Fruit fly (Drosophila melanogaster) whole organism, embryonic: ENCODE data around the gene CG32855.

Experiments used
- B-H1 ChIP-seq: fragments of 200-800 bp; sonication (Bioruptor generic); IDR thresholded peaks from 3 replicates; pipeline ENCODE4 v1.3.6; 2022; ENCODE audit warnings: missing biosample characterization, missing genetic modification characterization
- CG10147 ChIP-seq: fragments of 200-800 bp; sonication (Bioruptor generic); optimal IDR thresholded peaks from 2 replicates; lab custom pipeline; 2019; ENCODE audit warnings: missing biosample characterization, mild to moderate bottlenecking, missing genetic modification characterization, moderate library complexity
- CG11093 ChIP-seq: fragments of 200-800 bp; sonication (Bioruptor generic); IDR thresholded peaks from 3 replicates; pipeline ENCODE4 v1.3.6; 2022; ENCODE audit warnings: missing biosample characterization, missing genetic modification characterization
- CG11398 ChIP-seq: fragments of 200-800 bp; sonication (Bioruptor generic); optimal IDR thresholded peaks from 2 replicates; lab custom pipeline; 2016; ENCODE audit warnings: missing biosample characterization, missing genetic modification characterization
- CG11696 ChIP-seq: fragments of 200-800 bp; sonication (Bioruptor generic); IDR thresholded peaks from 2 replicates; pipeline ENCODE4 v1.3.6; 2022; ENCODE audit warnings: missing biosample characterization, missing genetic modification characterization
- CG13624 ChIP-seq: fragments of 200-800 bp; sonication (Bioruptor generic); optimal IDR thresholded peaks from 2 replicates; lab custom pipeline; 2016; ENCODE audit warnings: missing biosample characterization, missing genetic modification characterization
- CG15073 ChIP-seq: fragments of 200-800 bp; sonication (Bioruptor generic); optimal IDR thresholded peaks from 2 replicates; lab custom pipeline; 2016; ENCODE audit warnings: missing biosample characterization, missing genetic modification characterization
- CG16863 ChIP-seq: fragments of 200-800 bp; sonication (Bioruptor generic); optimal IDR thresholded peaks from 3 replicates; lab custom pipeline; 2016; ENCODE audit warnings: missing biosample characterization, missing genetic modification characterization
- CG17328 ChIP-seq: fragments of 200-800 bp; sonication (Bioruptor generic); IDR thresholded peaks from 2 replicates; pipeline ENCODE4 v1.3.6; 2022; ENCODE audit warnings: missing biosample characterization, missing genetic modification characterization
- CG4360 ChIP-seq: fragments of 200-800 bp; sonication (Bioruptor generic); IDR thresholded peaks from 2 replicates; pipeline ENCODE4 v1.3.6; 2022; ENCODE audit warnings: missing biosample characterization, missing genetic modification characterization
- CG4707 ChIP-seq: fragments of 200-800 bp; sonication (Bioruptor generic); optimal IDR thresholded peaks from 2 replicates; lab custom pipeline; 2018; ENCODE audit warnings: missing biosample characterization, mild to moderate bottlenecking, missing genetic modification characterization, moderate library complexity
- CG6254 ChIP-seq: fragments of 200-800 bp; sonication (Bioruptor generic); optimal IDR thresholded peaks from 3 replicates; lab custom pipeline; 2017; ENCODE audit warnings: mild to moderate bottlenecking, missing biosample characterization, missing genetic modification reagents, missing genetic modification characterization
- CG7556 ChIP-seq: fragments of 200-800 bp; sonication (Bioruptor generic); optimal IDR thresholded peaks from 2 replicates; lab custom pipeline; 2017; ENCODE audit warnings: missing biosample characterization, mild to moderate bottlenecking, missing genetic modification characterization
- CG7987 ChIP-seq: fragments of 200-800 bp; sonication (Bioruptor generic); optimal IDR thresholded peaks from 2 replicates; lab custom pipeline; 2018; ENCODE audit warnings: missing biosample characterization, mild to moderate bottlenecking, missing genetic modification characterization, moderate library complexity
- CG8290 ChIP-seq, 3 experiments: fragments of 200-800 bp; sonication (Bioruptor generic); optimal IDR thresholded peaks; 2 replicates each; lab custom pipeline; 2016 to 2019; ENCODE audit warnings: missing biosample characterization in 3 of 3, missing genetic modification characterization in 3 of 3, mild to moderate bottlenecking in 2 of 3, moderate library complexity in 1 of 3
- CG9817 ChIP-seq: fragments of 200-800 bp; sonication (Bioruptor generic); optimal IDR thresholded peaks from 2 replicates; lab custom pipeline; 2018; ENCODE audit warnings: missing biosample characterization, mild to moderate bottlenecking, missing genetic modification characterization, moderate library complexity
- E2f2 ChIP-seq: fragments of 200-800 bp; sonication (Bioruptor generic); IDR thresholded peaks from 2 replicates; pipeline ENCODE4 v1.3.6; 2022; ENCODE audit warnings: missing biosample characterization, missing genetic modification characterization
- Jarid2 ChIP-seq: fragments of 200-800 bp; sonication (Bioruptor generic); optimal IDR thresholded peaks from 3 replicates; lab custom pipeline; 2017; ENCODE audit warnings: mild to moderate bottlenecking, missing biosample characterization, missing genetic modification reagents, missing genetic modification characterization
- Mad ChIP-seq: fragments of 200-800 bp; sonication (Bioruptor generic); optimal IDR thresholded peaks from 2 replicates; lab custom pipeline; 2016; ENCODE audit warnings: missing biosample characterization, missing genetic modification characterization
- Med ChIP-seq: fragments of 200-800 bp; sonication (Bioruptor generic); peaks from one replicate; lab custom pipeline; 2016; ENCODE audit warnings: missing biosample characterization, missing genetic modification characterization, mild to moderate bottlenecking, inconsistent platforms, moderate library complexity
- NC2α ChIP-seq: fragments of 200-800 bp; sonication (Bioruptor generic); optimal IDR thresholded peaks from 2 replicates; lab custom pipeline; 2016; ENCODE audit warnings: missing biosample characterization, missing genetic modification characterization
- NC2β ChIP-seq: fragments of 200-800 bp; sonication (Bioruptor generic); optimal IDR thresholded peaks from 2 replicates; lab custom pipeline; 2016; ENCODE audit warnings: missing biosample characterization, missing genetic modification characterization
- Ptx1 ChIP-seq: fragments of 200-800 bp; sonication (Bioruptor generic); IDR thresholded peaks from 2 replicates; pipeline ENCODE4 v1.3.6; 2022; ENCODE audit warnings: missing biosample characterization, missing genetic modification characterization
- Rx ChIP-seq: fragments of 200-800 bp; sonication (Bioruptor generic); IDR thresholded peaks from 2 replicates; pipeline ENCODE4 v1.3.6; 2022; ENCODE audit warnings: missing biosample characterization, missing genetic modification characterization
- Sry-δ ChIP-seq: fragments of 200-800 bp; sonication (Bioruptor generic); optimal IDR thresholded peaks from 2 replicates; lab custom pipeline; 2016; ENCODE audit warnings: missing biosample characterization, missing genetic modification characterization
- Usf ChIP-seq: fragments of 200-800 bp; sonication (Bioruptor generic); optimal IDR thresholded peaks from 2 replicates; lab custom pipeline; 2017; ENCODE audit warnings: missing genotype, missing biosample characterization, missing genetic modification characterization
- abd-A ChIP-seq: fragments of 200-800 bp; sonication (Bioruptor generic); optimal IDR thresholded peaks from 3 replicates; lab custom pipeline; 2019; ENCODE audit warnings: missing biosample characterization, mild to moderate bottlenecking, missing genetic modification characterization, moderate library complexity
- ara ChIP-seq: fragments of 200-800 bp; sonication (Bioruptor generic); IDR thresholded peaks from 2 replicates; pipeline ENCODE4 v1.3.6; 2022; ENCODE audit warnings: missing biosample characterization, missing genetic modification characterization
- bigmax ChIP-seq: fragments of 200-800 bp; sonication (Bioruptor generic); optimal IDR thresholded peaks from 2 replicates; lab custom pipeline; 2018; ENCODE audit warnings: missing biosample characterization, mild to moderate bottlenecking, missing genetic modification characterization
- cad ChIP-seq: fragments of >200 bp; optimal IDR thresholded peaks from 2 replicates; lab custom pipeline; 2017; ENCODE audit warnings: missing biosample characterization, missing genetic modification characterization
- cas ChIP-seq: fragments of 200-800 bp; sonication (Bioruptor generic); IDR thresholded peaks from 2 replicates; pipeline ENCODE4 v1.3.6; 2022; ENCODE audit warnings: missing biosample characterization, missing genetic modification characterization
- chif ChIP-seq, 2 experiments: fragments of 200-800 bp; sonication (Bioruptor generic); optimal IDR thresholded peaks; 3 replicates each; lab custom pipeline; 2016; ENCODE audit warnings: missing biosample characterization in 2 of 2, missing genetic modification characterization in 2 of 2
- crc ChIP-seq: fragments of 200-800 bp; sonication (Bioruptor generic); optimal IDR thresholded peaks from 2 replicates; lab custom pipeline; 2016; ENCODE audit warnings: missing biosample characterization, missing genetic modification characterization
- dati ChIP-seq: fragments of 200-800 bp; sonication (Bioruptor generic); IDR thresholded peaks from 2 replicates; pipeline ENCODE4 v1.3.6; 2022; ENCODE audit warnings: missing biosample characterization, missing genetic modification characterization
- dmrt99B ChIP-seq: fragments of 200-800 bp; sonication (Bioruptor generic); optimal IDR thresholded peaks from 2 replicates; lab custom pipeline; 2018; ENCODE audit warnings: missing biosample characterization, mild to moderate bottlenecking, missing genetic modification characterization, moderate library complexity
- ems ChIP-seq: fragments of 200-800 bp; sonication (Bioruptor generic); optimal IDR thresholded peaks from 3 replicates; lab custom pipeline; 2016; ENCODE audit warnings: missing biosample characterization, missing genetic modification characterization
- eve ChIP-seq, 2 experiments: fragments of >200 bp; optimal IDR thresholded peaks; 2 replicates each; lab custom pipeline; 2017; ENCODE audit warnings: missing biosample characterization in 2 of 2, missing genetic modification characterization in 2 of 2
- fu2 ChIP-seq: fragments of 200-800 bp; sonication (Bioruptor generic); optimal IDR thresholded peaks from 2 replicates; lab custom pipeline; 2016; ENCODE audit warnings: missing biosample characterization, missing genetic modification characterization
- grn ChIP-seq: fragments of 200-800 bp; sonication (Bioruptor generic); optimal IDR thresholded peaks from 3 replicates; lab custom pipeline; 2017; ENCODE audit warnings: missing biosample characterization, missing genetic modification characterization
- hb ChIP-seq: fragments of 200-800 bp; sonication (Bioruptor generic); IDR thresholded peaks from 3 replicates; pipeline ENCODE4 v1.3.6; 2022; ENCODE audit warnings: missing biosample characterization, missing genetic modification characterization; ENCODE audit not compliant: partially characterized antibody
- hkb ChIP-seq, 2 experiments: fragments of 200-800 bp in 1 of 2; fragments of >200 bp in 1 of 2; sonication (Bioruptor generic) in 1 of 2; IDR thresholded peaks in 1 of 2; optimal IDR thresholded peaks in 1 of 2; 2 replicates each; pipeline versions ENCODE4 v1.3.6 to Lab custom; 2017 to 2022; ENCODE audit warnings: missing biosample characterization in 1 of 2, missing genetic modification characterization in 1 of 2
- hth ChIP-seq: fragments of >200 bp; optimal IDR thresholded peaks from 2 replicates; lab custom pipeline; 2017; ENCODE audit warnings: inconsistent platforms
- mirr ChIP-seq: fragments of 200-800 bp; sonication (Bioruptor generic); optimal IDR thresholded peaks from 3 replicates; lab custom pipeline; 2018; ENCODE audit warnings: missing biosample characterization, mild to moderate bottlenecking, missing genetic modification characterization
- nau ChIP-seq: fragments of 200-800 bp; sonication (Bioruptor generic); optimal IDR thresholded peaks from 3 replicates; lab custom pipeline; 2017; ENCODE audit warnings: missing biosample characterization, mild to moderate bottlenecking, missing genetic modification characterization, missing genetic modification reagents
- otp ChIP-seq: fragments of 200-800 bp; sonication (Bioruptor generic); IDR thresholded peaks from 3 replicates; pipeline ENCODE4, ENCODE4 v1.3.6; 2022; ENCODE audit warnings: missing biosample characterization, missing genetic modification characterization
- pho ChIP-seq: fragments of 200-800 bp; sonication (Bioruptor generic); optimal IDR thresholded peaks from 2 replicates; lab custom pipeline; 2016; ENCODE audit warnings: missing biosample characterization, missing genetic modification characterization
- sens-2 ChIP-seq: fragments of 200-800 bp; sonication (Bioruptor generic); IDR thresholded peaks from 2 replicates; pipeline ENCODE4 v1.3.6; 2022; ENCODE audit warnings: missing biosample characterization, missing genetic modification characterization
- shn ChIP-seq: fragments of 200-800 bp; sonication (Bioruptor generic); optimal IDR thresholded peaks from 3 replicates; lab custom pipeline; 2016; ENCODE audit warnings: missing biosample characterization, missing genetic modification characterization
- sima ChIP-seq: fragments of 200-800 bp; sonication (Bioruptor generic); optimal IDR thresholded peaks from 2 replicates; lab custom pipeline; 2016; ENCODE audit warnings: missing biosample characterization, missing genetic modification characterization
- tup ChIP-seq: fragments of 200-800 bp; sonication (Bioruptor generic); optimal IDR thresholded peaks from 2 replicates; lab custom pipeline; 2016; ENCODE audit warnings: missing biosample characterization, mild to moderate bottlenecking, missing genetic modification characterization, moderate library complexity

CG32855 gene

DNA sequence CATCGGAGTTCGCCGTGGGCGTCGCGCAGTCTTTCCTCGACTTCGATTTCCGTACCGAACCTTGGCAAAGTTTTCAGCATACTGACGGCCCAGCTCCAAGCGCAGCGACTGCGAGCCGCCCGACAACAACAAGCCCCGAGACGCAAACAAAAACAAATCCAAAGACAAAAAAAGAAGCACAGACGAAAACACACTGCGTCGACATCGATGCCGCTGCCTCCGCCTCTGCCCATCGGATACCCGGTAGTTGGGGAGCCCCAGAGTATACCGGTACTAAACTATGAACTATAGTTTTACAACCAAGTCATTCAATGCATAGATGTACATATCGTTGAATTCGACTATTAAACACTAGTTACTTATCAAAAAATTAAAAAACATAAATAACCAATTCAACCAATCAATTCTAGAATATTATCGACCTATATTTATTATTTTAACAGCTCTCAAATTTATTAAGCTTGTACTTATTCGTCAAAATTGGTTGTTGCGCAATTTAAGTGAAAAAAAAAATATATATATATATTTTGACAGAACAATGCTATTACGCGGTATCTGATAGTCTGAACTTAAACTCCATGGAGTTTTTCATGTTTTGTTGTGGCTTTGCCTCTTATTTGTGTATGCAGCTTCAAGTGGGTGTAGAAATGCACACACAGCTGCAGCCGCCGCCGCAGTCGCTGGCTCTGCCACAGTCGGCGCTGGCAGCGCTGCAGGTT lies 13.4 kb upstream of the CG32855 start (continued):
- TF ChIP-seq NC2α (GFP tag; lab: Kevin White, UChicago): no peak
- no peak; the same call in 1 of the 3 replicates for TF ChIP-seq B-H1 (GFP tag; lab: Robert Waterston, UW)
- no peak for TF ChIP-seq mirr (GFP tag; lab: Kevin White, UChicago)
- peak; percentile 68 for TF ChIP-seq Med (GFP tag; lab: Kevin White, UChicago)
- no peak for TF ChIP-seq Sry-δ (GFP tag; lab: Kevin White, UChicago)
- peak; percentile 10 for TF ChIP-seq CG4707 (GFP tag; lab: Kevin White, UChicago)
- TF ChIP-seq CG11093: peak; percentile 64; the same call in 1 of the 3 replicates
- TF ChIP-seq E2f2 (GFP tag; lab: Robert Waterston, UW): no peak
- peak; percentile 78 for TF ChIP-seq Ptx1 (GFP tag; lab: Robert Waterston, UW)
- TF ChIP-seq hkb (optimal IDR thresholded peaks at IDR 0.05; lab: Kevin White, UChicago): no peak
- peak; percentile 52; the same call in 1 of the 2 replicates for TF ChIP-seq hkb (GFP tag; IDR thresholded peaks at IDR 0.05; lab: Robert Waterston, UW)
- TF ChIP-seq Usf (GFP tag; lab: Kevin White, UChicago): peak; percentile 59
- TF ChIP-seq CG13624 (GFP tag; lab: Kevin White, UChicago): no peak
- TF ChIP-seq shn (GFP tag; lab: Kevin White, UChicago): peak; percentile 13
- TF ChIP-seq crc: no peak
- no peak for TF ChIP-seq CG11696 (GFP tag; lab: Robert Waterston, UW)
- TF ChIP-seq dmrt99B: peak; percentile 91
- TF ChIP-seq hb (GFP tag; lab: Robert Waterston, UW): no peak
- TF ChIP-seq CG9817 (tag; lab: Kevin White, UChicago): peak; percentile 14
- TF ChIP-seq ara (GFP tag; lab: Robert Waterston, UW): no peak
- TF ChIP-seq tup (GFP tag; lab: Kevin White, UChicago): no peak
- TF ChIP-seq Rx: 0 out of 2 replicates have a peak, but pooled peaks have one; percentile 20
- peak; percentile 93 for TF ChIP-seq CG7556
- peak in 1 of 2 experiments; percentile 52 for TF ChIP-seq chif (GFP tag; optimal IDR thresholded peaks at IDR 0.05; lab: Kevin White, UChicago)
- no peak for TF ChIP-seq sima
- peak; percentile 15 for TF ChIP-seq CG8290 (GFP tag; optimal IDR thresholded peaks at IDR 0.05; lab: Kevin White, UChicago)
- peak in 1 of 2 experiments; percentile 21 for TF ChIP-seq CG8290 (tag; optimal IDR thresholded peaks at IDR 0.05; lab: Kevin White, UChicago)
- TF ChIP-seq bigmax (GFP tag; lab: Kevin White, UChicago): no peak
- TF ChIP-seq Jarid2 (GFP tag; lab: Kevin White, UChicago): peak; percentile 26
- no peak for TF ChIP-seq CG7987 (GFP tag; lab: Kevin White, UChicago)
- TF ChIP-seq dati (GFP tag; lab: Robert Waterston, UW): no peak
- no peak for TF ChIP-seq eve (GFP tag; optimal IDR thresholded peaks at IDR 0.05; lab: Kevin White, UChicago)
- no peak for TF ChIP-seq abd-A
- TF ChIP-seq CG10147: no peak
- no peak for TF ChIP-seq ems (GFP tag; lab: Kevin White, UChicago)
- peak; percentile 81 for TF ChIP-seq nau (GFP tag; lab: Kevin White, UChicago)
- peak; percentile 81 for TF ChIP-seq CG6254 (GFP tag; lab: Kevin White, UChicago)
- no peak for TF ChIP-seq CG17328 (GFP tag; lab: Robert Waterston, UW)
- no peak for TF ChIP-seq otp
- TF ChIP-seq pho (GFP tag; lab: Kevin White, UChicago): no peak
- no peak for TF ChIP-seq CG11398 (GFP tag; lab: Kevin White, UChicago)
- TF ChIP-seq cad: no peak
- TF ChIP-seq CG16863 (GFP tag; lab: Kevin White, UChicago): no peak
- TF ChIP-seq NC2β: peak; percentile 20
- TF ChIP-seq fu2 (GFP tag; lab: Kevin White, UChicago): no peak
- TF ChIP-seq grn (GFP tag; lab: Kevin White, UChicago): no peak
- no peak for TF ChIP-seq Mad (GFP tag; lab: Kevin White, UChicago)
- TF ChIP-seq CG4360 (GFP tag; lab: Robert Waterston, UW): peak; percentile 82
- no peak for TF ChIP-seq CG15073 (GFP tag; lab: Kevin White, UChicago)
- no peak for TF ChIP-seq cas (GFP tag; lab: Robert Waterston, UW)
- no peak for TF ChIP-seq sens-2 (GFP tag; lab: Robert Waterston, UW)
- no peak for TF ChIP-seq hth (lab: Kevin White, UChicago)
